3 worm cellular contexts compared by ENCODE assay signal in the genomic region with DNA sequence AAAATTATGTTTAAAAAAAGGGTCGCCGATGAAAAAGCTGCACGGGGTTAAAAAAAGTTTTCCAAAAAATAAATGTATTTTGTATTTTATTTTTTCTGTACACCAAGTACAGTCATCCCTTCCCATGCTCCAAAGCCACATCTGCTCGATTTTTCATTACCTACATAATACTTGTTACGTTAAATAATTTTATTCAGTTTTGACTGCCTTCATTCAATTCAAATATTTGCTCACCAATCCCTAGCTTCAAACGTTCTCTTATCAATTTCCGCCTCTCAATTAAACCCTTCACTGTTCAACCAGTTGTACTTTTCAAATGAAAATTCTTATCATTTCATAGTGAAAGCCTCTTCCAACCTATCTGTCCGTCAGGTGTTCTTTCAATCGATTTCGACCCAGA.
TF ChIP-seq lines count a peak whose summit lies in the region.

A gene (plus strand): TSS at position 301 of the 400 bp plus-strand sequence.

TF ChIP-seq in whole organism, L1 larva, 84 proteins besides CTCF, POLR2A, EP300 and RAD21:
- TF ChIP-seq nhr-71 (tag; optimal IDR thresholded peaks at IDR 0.05; lab: Kevin White, UChicago) (no peak), blmp-1 (tag; optimal IDR thresholded peaks at IDR 0.05; lab: Kevin White, UChicago) (peak; percentile 40)

TF ChIP-seq in whole organism, L3 larva, 47 proteins besides CTCF, POLR2A, EP300 and RAD21:
- TF ChIP-seq ceh-9 (tag; optimal IDR thresholded peaks at IDR 0.05; lab: Kevin White, UChicago) (no peak), ceh-28 (tag; optimal IDR thresholded peaks at IDR 0.05; lab: Kevin White, UChicago) (peak; percentile 1), lsy-12 (tag; optimal IDR thresholded peaks at IDR 0.05; lab: Kevin White, UChicago) (no peak)
TF ChIP-seq in whole organism, L3 larva: peak in this region for 1.

TF ChIP-seq in whole organism, L4 larva, 104 proteins besides CTCF, POLR2A, EP300 and RAD21:
- TF ChIP-seq nhr-48 (tag; optimal IDR thresholded peaks at IDR 0.05; lab: Kevin White, UChicago) (no peak), unc-39 (tag; optimal IDR thresholded peaks at IDR 0.05; lab: Kevin White, UChicago) (no peak), nhr-28 (tag; optimal IDR thresholded peaks at IDR 0.05; lab: Kevin White, UChicago) (peak; percentile 42), ZK337.2 (GFP tag; IDR thresholded peaks at IDR 0.05; lab: Robert Waterston, UW) (no peak), pqm-1 (tag; optimal IDR thresholded peaks at IDR 0.05; lab: Kevin White, UChicago) (peak; percentile 63), Y5F2A.4 (GFP tag; optimal IDR thresholded peaks at IDR 0.05; lab: Kevin White, UChicago) (no peak), dve-1 (tag; optimal IDR thresholded peaks at IDR 0.05; lab: Kevin White, UChicago; ENCODE audit: insufficient read depth) (no peak), F44E2.7 (GFP tag; IDR thresholded peaks at IDR 0.05; lab: Robert Waterston, UW) (no peak)
TF ChIP-seq in whole organism, L4 larva: peak in this region for 2.
